Fruit fly (Drosophila melanogaster) whole organism, pupa: ENCODE measurements around the gene bero.

ENCODE experiments used
- CG10348 ChIP-seq: fragments of 200-800 bp; sonication (Bioruptor generic); IDR thresholded peaks from 2 replicates; pipeline ENCODE4 v1.3.6; 2022; ENCODE audit warnings: missing biosample characterization, missing genetic modification characterization
- CG12605 ChIP-seq: fragments of 200-800 bp; sonication (Bioruptor generic); IDR thresholded peaks from 2 replicates; pipeline ENCODE4 v1.3.6; 2022; ENCODE audit warnings: missing biosample characterization, missing genetic modification characterization
- CG13204 ChIP-seq: fragments of 200-800 bp; sonication (Bioruptor generic); optimal IDR thresholded peaks from 2 replicates; lab custom pipeline; 2018; ENCODE audit warnings: missing biosample characterization, mild to moderate bottlenecking, missing genetic modification characterization, moderate library complexity
- CG14655 ChIP-seq: fragments of 200-800 bp; sonication (Bioruptor generic); optimal IDR thresholded peaks from 3 replicates; lab custom pipeline; 2017; ENCODE audit warnings: mild to moderate bottlenecking, missing biosample characterization, missing genetic modification reagents, missing genetic modification characterization
- CG15710 ChIP-seq: fragments of 200-800 bp; sonication (Bioruptor generic); optimal IDR thresholded peaks from 2 replicates; lab custom pipeline; 2018; ENCODE audit warnings: missing biosample characterization, mild to moderate bottlenecking, missing genetic modification characterization, moderate library complexity
- CG17806 ChIP-seq: fragments of 200-800 bp; sonication (Bioruptor generic); optimal IDR thresholded peaks from 2 replicates; lab custom pipeline; 2018; ENCODE audit warnings: missing biosample characterization, mild to moderate bottlenecking, missing genetic modification characterization, moderate library complexity
- CG32121 ChIP-seq: fragments of 200-800 bp; sonication (Bioruptor generic); IDR thresholded peaks from 2 replicates; pipeline ENCODE4 v1.3.6; 2022; ENCODE audit warnings: missing biosample characterization, missing genetic modification characterization
- CG34367 ChIP-seq: fragments of 200-800 bp; sonication (Bioruptor generic); optimal IDR thresholded peaks from 2 replicates; lab custom pipeline; 2018; ENCODE audit warnings: missing biosample characterization, mild to moderate bottlenecking, missing genetic modification characterization
- CG4496 ChIP-seq: fragments of 200-800 bp; sonication (Bioruptor generic); IDR thresholded peaks from 3 replicates; pipeline ENCODE4 v1.3.6; 2022; ENCODE audit warnings: missing biosample characterization, missing genetic modification characterization
- CG8159 ChIP-seq: fragments of 200-800 bp; sonication (Bioruptor generic); optimal IDR thresholded peaks from 3 replicates; lab custom pipeline; 2018; ENCODE audit warnings: missing biosample characterization, mild to moderate bottlenecking, missing genetic modification characterization, moderate library complexity
- CG8301 ChIP-seq: fragments of 200-800 bp; sonication (Bioruptor generic); optimal IDR thresholded peaks from 2 replicates; lab custom pipeline; 2018; ENCODE audit warnings: missing biosample characterization, mild to moderate bottlenecking, missing genetic modification characterization
- CG9948 ChIP-seq: fragments of 200-800 bp; sonication (Bioruptor generic); optimal IDR thresholded peaks from 2 replicates; lab custom pipeline; 2018; ENCODE audit warnings: missing biosample characterization, mild to moderate bottlenecking, missing genetic modification characterization, moderate library complexity
- D1 ChIP-seq: fragments of 200-800 bp; sonication (Bioruptor generic); optimal IDR thresholded peaks from 2 replicates; lab custom pipeline; 2018; ENCODE audit warnings: missing biosample characterization, mild to moderate bottlenecking, missing genetic modification characterization, moderate library complexity
- EcR ChIP-seq: fragments of 200-800 bp; sonication (Bioruptor generic); optimal IDR thresholded peaks from 3 replicates; lab custom pipeline; 2019; ENCODE audit warnings: missing biosample characterization, missing genetic modification characterization, mild to moderate bottlenecking, moderate library complexity, missing genetic modification reagents
- Ets98B ChIP-seq: fragments of 200-800 bp; sonication (Bioruptor generic); IDR thresholded peaks from 2 replicates; pipeline ENCODE4 v1.3.6; 2022; ENCODE audit warnings: missing biosample characterization, missing genetic modification characterization
- Pif1A ChIP-seq: fragments of 200-800 bp; sonication (Bioruptor generic); optimal IDR thresholded peaks from 3 replicates; lab custom pipeline; 2016; ENCODE audit warnings: missing biosample characterization, missing genetic modification characterization
- Pif1B ChIP-seq: fragments of 200-800 bp; sonication (Bioruptor generic); optimal IDR thresholded peaks from 3 replicates; lab custom pipeline; 2016; ENCODE audit warnings: missing biosample characterization, missing genetic modification characterization
- Snoo ChIP-seq: fragments of 200-800 bp; sonication (Bioruptor generic); optimal IDR thresholded peaks from 3 replicates; lab custom pipeline; 2017; ENCODE audit warnings: missing biosample characterization, mild to moderate bottlenecking, missing genetic modification characterization, inconsistent platforms
- fd96Ca ChIP-seq: fragments of 200-800 bp; sonication (Bioruptor generic); IDR thresholded peaks from 3 replicates; pipeline ENCODE4 v1.3.6; 2022; ENCODE audit warnings: missing biosample characterization, missing genetic modification characterization
- gl ChIP-seq: fragments of 200-800 bp; sonication (Bioruptor generic); optimal IDR thresholded peaks from 2 replicates; lab custom pipeline; 2018; ENCODE audit warnings: missing biosample characterization, mild to moderate bottlenecking, missing genetic modification characterization
- rn ChIP-seq: fragments of 200-800 bp; sonication (Bioruptor generic); IDR thresholded peaks from 2 replicates; pipeline ENCODE4 v1.3.6; 2022; ENCODE audit warnings: missing biosample characterization, missing genetic modification characterization

bero gene

dm6 chr2L:20896681-20897341, 38.3 kb downstream of the bero start:
- TF ChIP-seq CG17806 (tag; lab: Kevin White, UChicago) (no peak), rn (GFP tag; lab: Robert Waterston, UW) (no peak), CG8301 (no peak), CG32121 (no peak), CG10348 (GFP tag; lab: Robert Waterston, UW) (no peak), Ets98B (GFP tag; lab: Robert Waterston, UW) (no peak), CG4496 (GFP tag; lab: Robert Waterston, UW) (no peak), D1 (no peak), CG8159 (tag; lab: Kevin White, UChicago) (no peak), CG9948 (tag; lab: Kevin White, UChicago) (no peak), Snoo (no peak), EcR (no peak), CG34367 (no peak), CG12605 (GFP tag; lab: Robert Waterston, UW) (no peak), Pif1B (no peak), CG15710 (no peak), CG13204 (GFP tag; lab: Kevin White, UChicago) (no peak), fd96Ca (no peak), CG14655 (GFP tag; lab: Kevin White, UChicago) (no peak), gl (no peak)

dm6 chr2L:20898478-20899075, 40.1 kb downstream of the bero start:
- peak; percentile 28 for TF ChIP-seq D1
- no peak for TF ChIP-seq Pif1B

dm6 chr2L:20904327-20904726, 45.8 kb downstream of the bero start:
- TF ChIP-seq CG34367 (no peak), fd96Ca (no peak), CG10348 (GFP tag; lab: Robert Waterston, UW) (no peak), D1 (no peak), CG8301 (no peak)

dm6 chr2L:20905025-20905424, 46.5 kb downstream of the bero start:
- no peak for TF ChIP-seq CG10348 (GFP tag; lab: Robert Waterston, UW)
- TF ChIP-seq Snoo = no peak
- TF ChIP-seq CG9948 (tag; lab: Kevin White, UChicago) = no peak
- TF ChIP-seq fd96Ca = no peak
- TF ChIP-seq CG13204 (GFP tag; lab: Kevin White, UChicago) = no peak

- TF ChIP-seq CG17806 (tag; lab: Kevin White, UChicago) (no peak), EcR (peak; percentile 60), Snoo (peak; percentile 59), CG8301 (no peak), Pif1A (GFP tag; lab: Kevin White, UChicago) (no peak), CG8159 (tag; lab: Kevin White, UChicago) (no peak), fd96Ca (no peak; the same call in 2 of the 3 replicates)
These were observed 49.6 kb downstream of the bero start for dm6 chr2L:20907995-20908654.

- TF ChIP-seq CG12605 (GFP tag; lab: Robert Waterston, UW) (no peak), Ets98B (GFP tag; lab: Robert Waterston, UW) (peak; percentile 14; the same call in 1 of the 2 replicates), EcR (no peak), CG8301 (no peak), Snoo (no peak), CG10348 (GFP tag; lab: Robert Waterston, UW) (no peak), gl (no peak)
These were observed 50.8 kb downstream of the bero start for dm6 chr2L:20909301-20909700.
